Worm (Caenorhabditis elegans) whole organism, L2 larva: ENCODE data around the gene akt-2.

Source experiments
- C34F6.9 ChIP-seq: fragments of 150-350 bp; optimal IDR thresholded peaks from 2 replicates; lab custom pipeline; 2014; ENCODE audit warnings: missing biosample characterization, missing genetic modification characterization
- F13H6.1 ChIP-seq: sonication (generic microtip); optimal IDR thresholded peaks from 2 replicates; lab custom pipeline; 2016; ENCODE audit warnings: missing genetic modification characterization, missing compliant biosample characterization
- R02D3.7 ChIP-seq: fragments of 150-350 bp; optimal IDR thresholded peaks from 2 replicates; lab custom pipeline; 2014; ENCODE audit warnings: missing biosample characterization, missing genetic modification characterization
- Y55F3AM.14 ChIP-seq: fragments of 200-800 bp; sonication (Bioruptor generic); optimal IDR thresholded peaks from 2 replicates; lab custom pipeline; 2018; ENCODE audit warnings: mild to moderate bottlenecking, missing genetic modification characterization, missing compliant biosample characterization
- ZK546.5 ChIP-seq: sonication (generic microtip); optimal IDR thresholded peaks from 2 replicates; lab custom pipeline; 2017; ENCODE audit warnings: missing biosample characterization, missing genetic modification characterization
- alr-1 ChIP-seq: fragments of 150-350 bp; optimal IDR thresholded peaks from 2 replicates; lab custom pipeline; 2014; ENCODE audit warnings: missing biosample characterization, missing genetic modification characterization
- aly-2 ChIP-seq: fragments of 150-350 bp; optimal IDR thresholded peaks from 2 replicates; lab custom pipeline; 2014; ENCODE audit warnings: missing biosample characterization, missing genetic modification characterization
- ama-1 ChIP-seq: fragments of 150-350 bp; optimal IDR thresholded peaks from 2 replicates; lab custom pipeline; 2018; ENCODE audit warnings: inconsistent platforms
- blmp-1 ChIP-seq: sonication (generic microtip); optimal IDR thresholded peaks from 2 replicates; lab custom pipeline; 2017; ENCODE audit warnings: missing genetic modification characterization, mild to moderate bottlenecking, missing compliant biosample characterization, antibody characterized with exemption, moderate library complexity; ENCODE audit not compliant: insufficient read depth
- ceh-16 ChIP-seq: fragments of 150-350 bp; optimal IDR thresholded peaks from 2 replicates; lab custom pipeline; 2014; ENCODE audit warnings: missing biosample characterization, missing genetic modification characterization
- ceh-82 ChIP-seq: fragments of 150-350 bp; optimal IDR thresholded peaks from 2 replicates; lab custom pipeline; 2014; ENCODE audit warnings: missing biosample characterization, missing genetic modification characterization
- crh-2 ChIP-seq: sonication (generic microtip); optimal IDR thresholded peaks from 2 replicates; lab custom pipeline; 2017; ENCODE audit warnings: missing biosample characterization, missing genetic modification characterization
- egl-27 ChIP-seq: sonication (generic microtip); optimal IDR thresholded peaks from 3 replicates; lab custom pipeline; 2017; ENCODE audit warnings: missing biosample characterization, missing genetic modification reagents, missing genetic modification characterization
- elt-1 ChIP-seq: fragments of 150-350 bp; optimal IDR thresholded peaks from 2 replicates; lab custom pipeline; 2014; ENCODE audit warnings: missing biosample characterization, missing genetic modification characterization
- fos-1 ChIP-seq: fragments of 150-350 bp; optimal IDR thresholded peaks from 2 replicates; lab custom pipeline; 2014; ENCODE audit warnings: missing biosample characterization, missing genetic modification characterization
- gmeb-1 ChIP-seq: fragments of 150-350 bp; optimal IDR thresholded peaks from 2 replicates; lab custom pipeline; 2014; ENCODE audit warnings: missing biosample characterization, missing genetic modification characterization
- lin-11 ChIP-seq: fragments of 150-350 bp; sonication (generic microtip); optimal IDR thresholded peaks from 2 replicates; lab custom pipeline; 2014; ENCODE audit warnings: missing biosample characterization, missing genetic modification characterization, inconsistent platforms, mixed read lengths
- lin-13 ChIP-seq: fragments of 150-350 bp; optimal IDR thresholded peaks from 2 replicates; lab custom pipeline; 2014; ENCODE audit warnings: missing biosample characterization, missing genetic modification reagents, missing genetic modification characterization
- lin-39 ChIP-seq: fragments of 150-350 bp; optimal IDR thresholded peaks from 2 replicates; lab custom pipeline; 2014; ENCODE audit warnings: missing biosample characterization, missing genetic modification reagents, missing genetic modification characterization
- lsy-2 ChIP-seq, 2 experiments: fragments of 150-350 bp in 1 of 2; sonication (generic microtip) in 1 of 2; optimal IDR thresholded peaks; 2 replicates each; lab custom pipeline; 2014 to 2017; ENCODE audit warnings: missing biosample characterization in 2 of 2, missing genetic modification characterization in 2 of 2
- mdl-1 ChIP-seq, 2 experiments: fragments of 150-350 bp in 1 of 2; sonication (generic microtip) in 1 of 2; optimal IDR thresholded peaks; 2 replicates each; lab custom pipeline; 2017; ENCODE audit warnings: missing biosample characterization in 2 of 2, missing genetic modification characterization in 2 of 2
- nhr-129 ChIP-seq: fragments of 150-350 bp; optimal IDR thresholded peaks from 2 replicates; lab custom pipeline; 2014; ENCODE audit warnings: missing biosample characterization, missing genetic modification characterization
- nhr-21 ChIP-seq: fragments of 150-350 bp; optimal IDR thresholded peaks from 2 replicates; lab custom pipeline; 2014; ENCODE audit warnings: missing biosample characterization, missing genetic modification characterization
- nhr-23 ChIP-seq: fragments of 150-350 bp; optimal IDR thresholded peaks from 2 replicates; lab custom pipeline; 2014; ENCODE audit warnings: missing biosample characterization, missing genetic modification reagents, missing genetic modification characterization
- nhr-237 ChIP-seq: fragments of 150-350 bp; optimal IDR thresholded peaks from 2 replicates; lab custom pipeline; 2014; ENCODE audit warnings: missing biosample characterization, missing genetic modification characterization
- nhr-25 ChIP-seq: fragments of 150-350 bp; sonication (generic microtip); optimal IDR thresholded peaks from 3 replicates; lab custom pipeline; 2014; ENCODE audit warnings: missing biosample characterization, missing genetic modification characterization
- nhr-6 ChIP-seq: fragments of 150-350 bp; optimal IDR thresholded peaks from 2 replicates; lab custom pipeline; 2014; ENCODE audit warnings: missing biosample characterization, missing genetic modification characterization
- nhr-77 ChIP-seq: fragments of 150-350 bp; optimal IDR thresholded peaks from 2 replicates; lab custom pipeline; 2014; ENCODE audit warnings: missing biosample characterization, missing genetic modification characterization
- peb-1 ChIP-seq: fragments of 150-350 bp; optimal IDR thresholded peaks from 2 replicates; lab custom pipeline; 2014; ENCODE audit warnings: missing biosample characterization, missing genetic modification characterization
- sem-4 ChIP-seq: fragments of 150-350 bp; optimal IDR thresholded peaks from 2 replicates; lab custom pipeline; 2014; ENCODE audit warnings: missing biosample characterization, missing genetic modification reagents, missing genetic modification characterization
- skn-1 ChIP-seq: sonication (generic microtip); optimal IDR thresholded peaks from 2 replicates; lab custom pipeline; 2017; ENCODE audit warnings: missing biosample characterization, missing genetic modification characterization
- sma-3 ChIP-seq: sonication (generic microtip); optimal IDR thresholded peaks from 2 replicates; lab custom pipeline; 2016; ENCODE audit warnings: missing genetic modification reagents, missing genetic modification characterization, missing compliant biosample characterization
- sma-9 ChIP-seq, 2 experiments: fragments of 150-350 bp in 1 of 2; sonication (generic microtip) in 1 of 2; optimal IDR thresholded peaks; 2 replicates each; lab custom pipeline; 2014 to 2016; ENCODE audit warnings: missing genetic modification characterization in 2 of 2, mild to moderate bottlenecking in 1 of 2, missing biosample characterization in 1 of 2, missing compliant biosample characterization in 1 of 2, missing genetic modification reagents in 1 of 2, moderate library complexity in 1 of 2
- snpc-4 ChIP-seq: fragments of 150-350 bp; optimal IDR thresholded peaks from 2 replicates; lab custom pipeline; 2014; ENCODE audit warnings: missing biosample characterization, missing genetic modification characterization
- unc-55 ChIP-seq: fragments of 150-350 bp; sonication (generic microtip); optimal IDR thresholded peaks from 3 replicates; lab custom pipeline; 2014; ENCODE audit warnings: missing biosample characterization, missing genetic modification reagents, missing genetic modification characterization
- unc-62 ChIP-seq: fragments of 150-350 bp; optimal IDR thresholded peaks from 2 replicates; lab custom pipeline; 2014; ENCODE audit warnings: missing biosample characterization, missing genetic modification reagents, missing genetic modification characterization
- zag-1 ChIP-seq: fragments of 150-350 bp; optimal IDR thresholded peaks from 2 replicates; lab custom pipeline; 2014; ENCODE audit warnings: missing biosample characterization, missing genetic modification characterization
- ztf-1 ChIP-seq: fragments of 200-800 bp; sonication (Bioruptor generic); conservative IDR thresholded peaks from 2 replicates; pipeline ENCODE4 v1.3.6; 2022; ENCODE audit warnings: missing genetic modification characterization, missing compliant biosample characterization
- ztf-4 ChIP-seq: fragments of 150-350 bp; optimal IDR thresholded peaks from 2 replicates; lab custom pipeline; 2014; ENCODE audit warnings: missing biosample characterization, missing genetic modification characterization

akt-2 gene

DNA sequence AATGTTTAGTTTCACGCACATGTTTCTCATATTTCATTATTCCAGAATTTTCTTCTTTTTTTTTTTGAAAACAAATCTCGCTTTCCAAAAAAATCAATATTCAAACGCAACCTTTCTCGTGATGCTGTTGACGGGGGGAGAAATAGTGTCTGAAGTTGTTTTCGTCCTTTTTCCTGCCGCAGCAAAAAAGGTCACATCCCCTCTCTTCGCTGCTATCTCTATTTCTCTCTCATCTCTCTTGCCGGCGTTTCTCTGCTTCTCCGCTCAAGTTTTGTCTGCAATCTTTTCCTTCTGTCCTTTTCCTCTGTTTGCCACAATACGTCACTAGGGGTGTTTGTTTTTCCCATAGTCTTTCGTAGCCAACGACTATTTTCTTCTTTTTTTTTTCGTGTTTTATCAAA is 760 bp upstream of the akt-2 start:
- TF ChIP-seq mdl-1 (tag; optimal IDR thresholded peaks at IDR 0.05; lab: Kevin White, UChicago) (peak in 1 of 2 experiments; percentile 69), sma-9 (GFP tag; optimal IDR thresholded peaks at IDR 0.05; lab: Kevin White, UChicago) (peak; percentile 85), sma-9 (tag; optimal IDR thresholded peaks at IDR 0.05; lab: Kevin White, UChicago) (no peak), aly-2 (tag; lab: Kevin White, UChicago) (no peak), C34F6.9 (tag; lab: Kevin White, UChicago) (peak; percentile 89), snpc-4 (tag; lab: Kevin White, UChicago) (peak; percentile 8), unc-62 (GFP tag; lab: Kevin White, UChicago) (no peak), ztf-4 (tag; lab: Kevin White, UChicago) (peak; percentile 50), R02D3.7 (tag; lab: Kevin White, UChicago) (no peak), lsy-2 (tag; optimal IDR thresholded peaks at IDR 0.05; lab: Kevin White, UChicago) (peak; percentile 33 to 80), egl-27 (tag; lab: Kevin White, UChicago) (peak; percentile 58), ceh-82 (tag; lab: Kevin White, UChicago) (peak; percentile 3), unc-55 (GFP tag; lab: Kevin White, UChicago) (peak; percentile 70), nhr-77 (no peak), nhr-129 (tag; lab: Kevin White, UChicago) (peak; percentile 94), blmp-1 (tag; lab: Kevin White, UChicago) (peak; percentile 43), skn-1 (peak; percentile 61), ZK546.5 (tag; lab: Kevin White, UChicago) (no peak), gmeb-1 (tag; lab: Kevin White, UChicago) (peak; percentile 49), crh-2 (tag; lab: Kevin White, UChicago) (peak; percentile 94), lin-13 (peak; percentile 66), zag-1 (tag; lab: Kevin White, UChicago) (peak; percentile 49), lin-11 (tag; lab: Kevin White, UChicago) (peak; percentile 41), ceh-16 (no peak), sma-3 (GFP tag; lab: Kevin White, UChicago) (peak; percentile 77), ztf-1 (GFP tag; lab: Robert Waterston, UW) (no peak), nhr-21 (tag; lab: Kevin White, UChicago) (peak; percentile 80), ama-1 (lab: Kevin White, UChicago) (peak; percentile 63), nhr-25 (tag; lab: Kevin White, UChicago) (peak; percentile 87), peb-1 (tag; lab: Kevin White, UChicago) (peak; percentile 55), sem-4 (tag; lab: Kevin White, UChicago) (peak; percentile 68), nhr-6 (peak; percentile 69), alr-1 (tag; lab: Kevin White, UChicago) (no peak), lin-39 (tag; lab: Kevin White, UChicago) (peak; percentile 22), Y55F3AM.14 (GFP tag; lab: Kevin White, UChicago) (peak; percentile 49), F13H6.1 (peak; percentile 78), elt-1 (tag; lab: Kevin White, UChicago) (no peak), fos-1 (tag; lab: Kevin White, UChicago) (peak; percentile 80), nhr-23 (tag; lab: Kevin White, UChicago) (no peak)

DNA sequence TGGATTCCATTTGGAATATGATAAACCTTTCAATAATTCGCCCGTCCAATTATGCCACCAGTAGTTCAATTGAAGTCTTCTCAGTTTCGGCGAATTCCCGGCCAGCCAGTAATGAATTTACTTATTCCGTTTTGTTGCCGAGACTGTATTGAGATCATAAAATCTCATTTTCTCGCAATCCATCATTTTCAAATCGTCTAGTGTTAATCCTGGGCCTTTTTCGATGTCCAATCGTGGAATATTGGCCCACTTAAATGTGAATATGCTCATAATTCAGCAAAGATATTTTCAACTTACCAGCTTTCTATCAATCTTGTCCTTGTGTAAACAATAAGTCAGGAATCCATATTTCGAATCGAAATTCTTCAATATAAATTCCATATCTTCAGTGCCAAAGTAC is 5.1 kb downstream of the akt-2 start:
- no peak for TF ChIP-seq unc-55 (GFP tag; lab: Kevin White, UChicago)
- TF ChIP-seq ceh-16, result no peak
- TF ChIP-seq gmeb-1 (tag; lab: Kevin White, UChicago), result no peak
- no peak for TF ChIP-seq R02D3.7 (tag; lab: Kevin White, UChicago)
- TF ChIP-seq nhr-237 (tag; lab: Kevin White, UChicago), result no peak
- no peak for TF ChIP-seq blmp-1 (tag; lab: Kevin White, UChicago)
- no peak for TF ChIP-seq sma-3 (GFP tag; lab: Kevin White, UChicago)
- TF ChIP-seq snpc-4 (tag; lab: Kevin White, UChicago), result no peak
- TF ChIP-seq ztf-4 (tag; lab: Kevin White, UChicago), result no peak
- no peak for TF ChIP-seq F13H6.1
- no peak for TF ChIP-seq ama-1 (lab: Kevin White, UChicago)
- TF ChIP-seq fos-1 (tag; lab: Kevin White, UChicago), result no peak
- TF ChIP-seq mdl-1 (tag; optimal IDR thresholded peaks at IDR 0.05; lab: Kevin White, UChicago), result no peak
- TF ChIP-seq skn-1, result no peak
